Worm (Caenorhabditis elegans): ENCODE results near the gene dlat-1.

dlat-1 gene

ce11 chrV:14424958-14425492 is 22.1 kb downstream of the dlat-1 start, which contains the start of gene rrsr-1 (continued):
- TF ChIP-seq gei-8 (GFP tag; optimal IDR thresholded peaks at IDR 0.05) (no peak), ceh-82 (tag; optimal IDR thresholded peaks at IDR 0.05) (no peak)

- peak; percentile 16 for TF ChIP-seq nhr-25 (tag; optimal IDR thresholded peaks at IDR 0.05; ENCODE audit: borderline replicate concordance, insufficient read depth)
- TF ChIP-seq D1046.2 (GFP tag; IDR thresholded peaks at IDR 0.05), result no peak
- TF ChIP-seq zip-11 (GFP tag; IDR thresholded peaks at IDR 0.05), result no peak
- TF ChIP-seq lin-13 (GFP tag; optimal IDR thresholded peaks at IDR 0.05), result no peak
- peak; percentile 47 for TF ChIP-seq unc-130 (GFP tag; optimal IDR thresholded peaks at IDR 0.05)
- peak; percentile 64 for TF ChIP-seq nhr-6 (tag; optimal IDR thresholded peaks at IDR 0.05)
- TF ChIP-seq rbr-2 (tag; optimal IDR thresholded peaks at IDR 0.05), result peak; percentile 21
- TF ChIP-seq snpc-4 (tag; optimal IDR thresholded peaks at IDR 0.05), result no peak
- TF ChIP-seq F37D6.2 (tag; optimal IDR thresholded peaks at IDR 0.05), result peak; percentile 23
- no peak for TF ChIP-seq nhr-42 (GFP tag; IDR thresholded peaks at IDR 0.05)
- no peak for TF ChIP-seq ztf-11 (tag; optimal IDR thresholded peaks at IDR 0.05)
- no peak for TF ChIP-seq zag-1 (tag; optimal IDR thresholded peaks at IDR 0.05)
- TF ChIP-seq hif-1 (tag; optimal IDR thresholded peaks at IDR 0.05), result peak in 1 of 2 experiments; percentile 74
- no peak for TF ChIP-seq cey-2 (tag; optimal IDR thresholded peaks at IDR 0.05; ENCODE audit: borderline replicate concordance, insufficient read depth)
- peak in 1 of 2 experiments; percentile 42 for TF ChIP-seq lsy-2 (tag; optimal IDR thresholded peaks at IDR 0.05)
- no peak for TF ChIP-seq zfp-3 (GFP tag; conservative IDR thresholded peaks at IDR 0.05)
- no peak for TF ChIP-seq lin-39 (tag; optimal IDR thresholded peaks at IDR 0.05)
- TF ChIP-seq R02D3.7 (tag; optimal IDR thresholded peaks at IDR 0.05), result no peak
- TF ChIP-seq php-3 (GFP tag; IDR thresholded peaks at IDR 0.05), result no peak
- peak; percentile 68 for TF ChIP-seq lin-38 (GFP tag; IDR thresholded peaks at IDR 0.05)
- TF ChIP-seq mes-2 (tag; optimal IDR thresholded peaks at IDR 0.05; ENCODE audit: poor library complexity, severe bottlenecking), result peak; percentile 77
- no peak for TF ChIP-seq snpc-1.2 (GFP tag; IDR thresholded peaks at IDR 0.05)
- TF ChIP-seq daf-16 (GFP tag; optimal IDR thresholded peaks at IDR 0.05), result no peak
- TF ChIP-seq daf-16 (tag; optimal IDR thresholded peaks at IDR 0.05), result peak; percentile 17
- no peak for TF ChIP-seq nhr-102 (tag; optimal IDR thresholded peaks at IDR 0.05)
- TF ChIP-seq dpl-1 (GFP tag; optimal IDR thresholded peaks at IDR 0.05), result peak; percentile 28
Observed at ce11 chrV:14423268-14423667, 23.8 kb downstream of the dlat-1 start, which contains the start of gene rpoa-12. Gene rpoa-12, minus strand, starts transcription at chrV:14423304.

- peak; percentile 67 for TF ChIP-seq ama-1 (optimal IDR thresholded peaks at IDR 0.05)
- TF ChIP-seq aha-1 (tag), result peak; percentile 38
- 0 out of 2 replicates have a peak, but pooled peaks have one; percentile 6 for TF ChIP-seq arid-1 (GFP tag; conservative IDR thresholded peaks at IDR 0.05)
- 0 out of 2 replicates have a peak, but pooled peaks have one; percentile 40 for TF ChIP-seq pha-4 (GFP tag; IDR thresholded peaks at IDR 0.05)
- TF ChIP-seq pha-4 (tag; optimal IDR thresholded peaks at IDR 0.05), result no peak
- peak; percentile 74 for TF ChIP-seq dmd-8 (GFP tag; IDR thresholded peaks at IDR 0.05)
- TF ChIP-seq T26A8.4 (GFP tag; IDR thresholded peaks at IDR 0.05), result 0 out of 2 replicates have a peak, but pooled peaks have one; percentile 48
- no peak for TF ChIP-seq cey-2 (tag; optimal IDR thresholded peaks at IDR 0.05; ENCODE audit: borderline replicate concordance, insufficient read depth)
- peak; percentile 54 for TF ChIP-seq egl-43 (GFP tag; IDR thresholded peaks at IDR 0.05)
- TF ChIP-seq nhr-102 (tag; optimal IDR thresholded peaks at IDR 0.05), result peak; percentile 29
- TF ChIP-seq Y105C5A.15 (GFP tag; IDR thresholded peaks at IDR 0.05), result 0 out of 2 replicates have a peak, but pooled peaks have one; percentile 12
- TF ChIP-seq daf-8 (GFP tag; IDR thresholded peaks at IDR 0.05), result no peak
- TF ChIP-seq lin-38 (GFP tag; IDR thresholded peaks at IDR 0.05), result peak; percentile 60
- TF ChIP-seq Y48G9A.11 (GFP tag; IDR thresholded peaks at IDR 0.05), result peak; percentile 15; the same call in 1 of the 2 replicates
- TF ChIP-seq Y5F2A.4 (GFP tag; optimal IDR thresholded peaks at IDR 0.05), result no peak
- no peak for TF ChIP-seq hmg-1.1 (GFP tag; IDR thresholded peaks at IDR 0.05)
Observed at ce11 chrV:14422317-14422716, 24.8 kb downstream of the dlat-1 start, which contains the start of gene pas-1. Gene pas-1, minus strand, starts transcription at chrV:14422618.

All from whole organism, L4 larva.